Worm (Caenorhabditis elegans) whole organism, early embryonic: ENCODE data around the gene flcn-1.

Experiments used
- B0310.2 ChIP-seq: sonication (generic microtip); optimal IDR thresholded peaks from 2 replicates; lab custom pipeline; 2016; ENCODE audit warnings: mild to moderate bottlenecking, missing genetic modification characterization, missing compliant biosample characterization
- F13C5.2 ChIP-seq: sonication (generic microtip); optimal IDR thresholded peaks from 2 replicates; lab custom pipeline; 2017; ENCODE audit warnings: mild to moderate bottlenecking, missing genetic modification characterization, inconsistent platforms, missing compliant biosample characterization
- aly-1 ChIP-seq: sonication (generic microtip); optimal IDR thresholded peaks from 2 replicates; lab custom pipeline; 2016; ENCODE audit warnings: missing genetic modification characterization, missing compliant biosample characterization
- ama-1 ChIP-seq: fragments of 150-350 bp; optimal IDR thresholded peaks from 2 replicates; lab custom pipeline; 2014
- ceh-13 ChIP-seq: fragments of 200-800 bp; sonication (Bioruptor generic); optimal IDR thresholded peaks from 2 replicates; lab custom pipeline; 2018; ENCODE audit warnings: mild to moderate bottlenecking, missing genetic modification characterization, missing compliant biosample characterization
- ceh-36 ChIP-seq: sonication (generic microtip); optimal IDR thresholded peaks from 2 replicates; lab custom pipeline; 2016; ENCODE audit warnings: missing genetic modification characterization, inconsistent platforms, missing compliant biosample characterization
- ets-7 ChIP-seq: sonication (generic microtip); optimal IDR thresholded peaks from 2 replicates; lab custom pipeline; 2016; ENCODE audit warnings: missing genotype, missing genetic modification characterization, missing compliant biosample characterization
- flt-1 ChIP-seq: fragments of 200-800 bp; sonication (Bioruptor generic); IDR thresholded peaks from 2 replicates; pipeline ENCODE4 v1.3.6; 2022; ENCODE audit warnings: missing genetic modification characterization, missing compliant biosample characterization
- hmbx-1 ChIP-seq: sonication (generic microtip); optimal IDR thresholded peaks from 2 replicates; lab custom pipeline; 2016; ENCODE audit warnings: mild to moderate bottlenecking, missing genetic modification characterization, missing compliant biosample characterization
- hmg-4 ChIP-seq: fragments of 200-800 bp; sonication (Bioruptor generic); optimal IDR thresholded peaks from 2 replicates; lab custom pipeline; 2018; ENCODE audit warnings: mild to moderate bottlenecking, missing genetic modification characterization, missing compliant biosample characterization
- hnd-1 ChIP-seq: sonication (generic microtip); optimal IDR thresholded peaks from 2 replicates; lab custom pipeline; 2016; ENCODE audit warnings: missing genetic modification characterization, missing compliant biosample characterization
- pes-1 ChIP-seq: fragments of 200-800 bp; sonication (Bioruptor generic); IDR thresholded peaks from 2 replicates; pipeline ENCODE4 v1.3.6; 2022; ENCODE audit warnings: missing genetic modification reagents, missing genetic modification characterization, missing compliant biosample characterization
- scrt-1 ChIP-seq: fragments of 200-800 bp; sonication (Bioruptor generic); IDR thresholded peaks from 2 replicates; pipeline ENCODE4 v1.3.6; 2022; ENCODE audit warnings: missing genetic modification characterization, missing compliant biosample characterization
- sea-1 ChIP-seq: fragments of 200-800 bp; sonication (Bioruptor generic); conservative IDR thresholded peaks from 2 replicates; pipeline ENCODE4 v1.3.6; 2022; ENCODE audit warnings: missing genetic modification characterization, missing compliant biosample characterization
- tbx-11 ChIP-seq: fragments of 200-800 bp; sonication (Bioruptor generic); IDR thresholded peaks from 2 replicates; pipeline ENCODE4 v1.3.6; 2022; ENCODE audit warnings: missing genetic modification characterization, missing compliant biosample characterization
- tbx-37 ChIP-seq: fragments of 200-800 bp; sonication (Bioruptor generic); conservative IDR thresholded peaks from 2 replicates; pipeline ENCODE4 v1.3.6; 2022; ENCODE audit warnings: missing genetic modification reagents, missing genetic modification characterization, missing compliant biosample characterization
- tra-4 ChIP-seq: sonication (generic microtip); optimal IDR thresholded peaks from 2 replicates; lab custom pipeline; 2017; ENCODE audit warnings: missing genetic modification characterization, missing compliant biosample characterization

flcn-1 gene

DNA sequence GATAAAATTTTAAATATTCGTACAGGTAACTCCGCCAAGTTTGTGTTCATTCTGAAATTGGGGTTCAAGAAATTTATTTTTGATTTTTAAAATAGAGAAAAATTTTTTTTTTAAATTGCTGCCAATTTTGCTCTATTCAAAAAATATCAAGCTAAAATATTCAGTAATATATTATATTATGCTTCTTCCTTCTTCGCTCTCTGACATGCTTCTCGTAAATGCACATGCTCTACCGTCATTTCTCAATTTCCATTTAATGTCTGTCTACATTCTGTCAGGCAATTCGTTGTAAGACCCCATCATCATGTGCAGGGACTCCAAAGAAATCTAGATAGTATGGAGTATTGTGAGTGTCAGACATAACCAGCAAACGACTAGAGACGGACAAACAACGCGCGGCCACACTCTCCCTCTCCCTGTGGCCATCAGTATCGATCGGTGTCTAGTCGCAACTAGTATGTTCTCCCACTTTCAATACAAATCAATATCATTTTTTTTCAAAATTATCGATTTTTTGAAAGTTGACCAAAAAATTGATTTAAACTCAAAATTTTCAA, 22.8 kb downstream of the flcn-1 start, which contains the start of the genes malt-1 and ceh-38:
TSS of gene malt-1 (minus strand) at position 51 of the 557 bp plus-strand sequence.
TSS of gene ceh-38 (plus strand) at position 277 of the 557 bp plus-strand sequence.
- TF ChIP-seq ceh-36 (tag; lab: Kevin White, UChicago), result peak; percentile 48
- no peak for TF ChIP-seq tra-4 (tag; lab: Kevin White, UChicago)
- no peak for TF ChIP-seq B0310.2 (tag; lab: Kevin White, UChicago)
- TF ChIP-seq F13C5.2 (tag; lab: Kevin White, UChicago), result peak; percentile 67
- no peak for TF ChIP-seq hmbx-1 (tag; lab: Kevin White, UChicago)
- peak; percentile 55 for TF ChIP-seq hmg-4 (GFP tag; lab: Kevin White, UChicago)
- no peak for TF ChIP-seq ceh-13 (GFP tag; lab: Kevin White, UChicago)
- TF ChIP-seq flt-1 (GFP tag; lab: Robert Waterston, UW), result 0 out of 2 replicates have a peak, but pooled peaks have one; percentile 26

DNA sequence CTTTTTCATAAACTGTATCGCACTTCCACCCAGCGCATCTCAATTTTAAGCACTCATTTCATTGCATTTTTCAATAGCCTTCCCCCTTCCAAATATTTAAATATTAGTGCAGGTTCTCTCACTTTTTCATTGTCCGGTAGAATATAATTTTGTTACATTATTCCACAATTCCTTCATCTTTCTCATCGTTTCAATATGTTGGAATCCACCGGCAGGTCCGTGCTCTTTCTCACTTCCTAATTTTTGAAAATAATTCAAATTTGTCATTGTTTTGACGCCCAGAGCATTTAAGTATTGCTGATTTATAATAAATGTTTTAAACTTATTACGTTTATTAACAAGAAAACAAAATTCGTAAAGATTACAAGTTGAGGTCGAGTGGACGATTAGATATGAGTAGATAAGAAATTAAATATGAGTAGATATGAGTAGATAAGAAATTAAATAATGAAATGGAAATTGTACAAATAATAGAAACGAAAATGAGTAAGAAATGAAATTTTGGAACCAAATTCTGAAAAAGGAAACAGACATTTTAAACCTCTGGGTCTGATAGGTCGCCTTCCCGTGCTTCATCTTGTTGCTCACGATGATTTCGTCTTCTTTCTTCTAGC, 26.6 kb downstream of the flcn-1 start:
- no peak for TF ChIP-seq tbx-11 (GFP tag; lab: Robert Waterston, UW)
- TF ChIP-seq hmbx-1 (tag; lab: Kevin White, UChicago), result no peak
- TF ChIP-seq ceh-36 (tag; lab: Kevin White, UChicago), result no peak
- TF ChIP-seq hnd-1 (tag; lab: Kevin White, UChicago), result no peak
- TF ChIP-seq ets-7 (tag; lab: Kevin White, UChicago), result no peak
- no peak for TF ChIP-seq ceh-13 (GFP tag; lab: Kevin White, UChicago)
- no peak for TF ChIP-seq tbx-37 (GFP tag; lab: Robert Waterston, UW)
- TF ChIP-seq tra-4 (tag; lab: Kevin White, UChicago), result no peak
- TF ChIP-seq hmg-4 (GFP tag; lab: Kevin White, UChicago), result no peak
- no peak for TF ChIP-seq F13C5.2 (tag; lab: Kevin White, UChicago)
- no peak for TF ChIP-seq B0310.2 (tag; lab: Kevin White, UChicago)
- TF ChIP-seq pes-1, result no peak
- no peak for TF ChIP-seq sea-1 (GFP tag; lab: Robert Waterston, UW)
- TF ChIP-seq ama-1, result no peak
- no peak for TF ChIP-seq aly-1 (tag; lab: Kevin White, UChicago)
- no peak for TF ChIP-seq flt-1 (GFP tag; lab: Robert Waterston, UW)
- TF ChIP-seq scrt-1 (GFP tag; lab: Robert Waterston, UW), result no peak

DNA sequence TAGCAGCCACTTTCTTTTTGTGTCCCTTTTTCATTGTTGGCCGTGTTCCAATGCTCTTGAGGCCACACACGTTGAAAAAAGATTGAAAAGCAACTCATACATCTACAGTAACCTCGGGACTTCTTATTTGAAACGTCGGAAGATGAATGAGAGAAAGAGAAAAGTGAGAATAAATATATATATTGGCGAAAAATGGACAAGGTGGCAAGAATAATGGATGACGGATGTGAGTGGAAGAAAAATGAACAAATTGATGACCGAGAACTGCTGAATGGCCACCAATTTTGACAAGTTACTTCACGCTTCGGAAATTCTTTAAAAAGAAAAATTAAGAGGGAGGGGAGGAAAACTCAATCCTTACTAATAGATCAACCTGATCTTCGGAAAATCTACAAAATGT, 29.6 kb downstream of the flcn-1 start:
- no peak for TF ChIP-seq hmg-4 (GFP tag; lab: Kevin White, UChicago)
- TF ChIP-seq flt-1 (GFP tag; lab: Robert Waterston, UW), result no peak
- no peak for TF ChIP-seq hmbx-1 (tag; lab: Kevin White, UChicago)
- TF ChIP-seq tbx-37 (GFP tag; lab: Robert Waterston, UW), result no peak
- TF ChIP-seq tra-4 (tag; lab: Kevin White, UChicago), result no peak
- no peak for TF ChIP-seq aly-1 (tag; lab: Kevin White, UChicago)

DNA sequence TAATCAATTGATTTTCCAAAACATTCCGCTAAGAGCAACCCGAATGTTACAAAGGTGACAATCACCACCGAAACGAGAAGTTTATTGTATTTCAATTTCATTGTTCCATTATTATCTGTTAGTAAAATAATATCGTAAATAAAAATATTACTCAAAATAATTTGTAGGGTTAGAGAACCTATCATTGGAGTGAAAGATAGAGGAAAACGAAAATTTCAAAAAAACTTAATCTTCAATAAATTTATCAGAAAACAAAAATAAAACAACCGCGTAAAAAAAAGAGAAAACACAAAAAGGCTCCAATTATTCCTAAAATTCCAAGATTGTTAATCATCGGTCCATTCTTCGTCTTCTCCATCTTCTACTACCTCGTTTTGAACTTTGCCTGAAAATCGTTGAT, 37.0 kb downstream of the flcn-1 start, which contains the start of gene tra-2:
TSS of gene tra-2 (minus strand) at position 101 of the 400 bp plus-strand sequence.
- TF ChIP-seq hmg-4 (GFP tag; lab: Kevin White, UChicago) (no peak), ama-1 (no peak), ceh-36 (tag; lab: Kevin White, UChicago) (no peak), tra-4 (tag; lab: Kevin White, UChicago) (no peak), B0310.2 (tag; lab: Kevin White, UChicago) (no peak), F13C5.2 (tag; lab: Kevin White, UChicago) (no peak), flt-1 (GFP tag; lab: Robert Waterston, UW) (no peak), hnd-1 (tag; lab: Kevin White, UChicago) (no peak), aly-1 (tag; lab: Kevin White, UChicago) (no peak), tbx-37 (GFP tag; lab: Robert Waterston, UW) (no peak)

DNA sequence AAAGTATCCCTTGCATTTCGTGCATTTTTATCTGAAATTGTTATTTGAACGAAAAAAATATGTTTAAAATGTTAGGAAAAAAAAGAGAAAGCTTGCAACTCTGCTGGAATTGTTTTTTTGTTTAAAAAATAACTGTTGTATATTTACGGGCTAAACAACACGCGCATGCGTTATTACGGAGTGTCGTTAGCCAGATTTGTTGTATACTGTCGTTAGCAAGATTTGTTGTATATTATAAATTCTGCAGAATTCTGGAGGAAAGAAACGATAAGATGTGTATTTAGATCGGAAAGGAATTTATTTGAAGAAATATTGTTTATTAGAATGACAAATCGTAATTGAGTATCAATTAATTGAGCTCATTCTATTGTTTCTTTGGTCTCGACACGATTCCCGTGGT, 39.1 kb downstream of the flcn-1 start, which contains the start of gene eif-2Bgamma:
TSS of gene eif-2Bgamma (minus strand) at position 31 of the 400 bp plus-strand sequence.
- TF ChIP-seq sea-1 (GFP tag; lab: Robert Waterston, UW), result no peak

DNA sequence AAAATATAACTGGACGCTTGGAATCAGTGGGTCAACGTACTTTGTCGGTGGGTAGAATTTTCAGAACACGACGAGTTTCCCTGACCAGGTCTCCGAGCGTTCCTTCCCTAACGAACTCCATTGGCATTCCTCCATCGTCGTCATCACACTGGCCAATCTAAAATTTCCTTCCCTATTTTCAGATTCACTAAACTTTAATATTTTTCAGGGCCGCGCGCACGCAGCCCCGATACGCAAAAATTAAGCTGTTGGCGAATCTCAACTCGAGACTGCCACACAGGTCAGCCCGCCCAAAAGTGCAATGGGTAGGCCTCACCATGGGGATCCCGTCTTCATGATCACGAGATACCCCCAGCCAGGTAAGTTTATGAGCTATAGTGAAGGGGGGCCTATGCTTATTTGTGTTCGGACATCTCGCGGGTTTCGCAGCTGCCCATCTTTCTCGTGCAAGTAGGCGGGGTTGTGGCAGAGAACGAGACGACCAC, 39.7 kb downstream of the flcn-1 start:
- TF ChIP-seq tra-4 (tag; lab: Kevin White, UChicago), result peak; percentile 69
- 0 out of 2 replicates have a peak, but pooled peaks have one; percentile 30 for TF ChIP-seq tbx-11 (GFP tag; lab: Robert Waterston, UW)
- no peak for TF ChIP-seq ets-7 (tag; lab: Kevin White, UChicago)
- TF ChIP-seq B0310.2 (tag; lab: Kevin White, UChicago), result peak; percentile 50
- TF ChIP-seq flt-1 (GFP tag; lab: Robert Waterston, UW), result peak; percentile 45; the same call in 1 of the 2 replicates
- peak; percentile 34 for TF ChIP-seq ceh-13 (GFP tag; lab: Kevin White, UChicago)
- 0 out of 2 replicates have a peak, but pooled peaks have one; percentile 25 for TF ChIP-seq sea-1 (GFP tag; lab: Robert Waterston, UW)
- peak; percentile 89 for TF ChIP-seq ceh-36 (tag; lab: Kevin White, UChicago)
- peak; percentile 45 for TF ChIP-seq aly-1 (tag; lab: Kevin White, UChicago)
- no peak for TF ChIP-seq hnd-1 (tag; lab: Kevin White, UChicago)
- TF ChIP-seq ama-1, result peak; percentile 99
- TF ChIP-seq hmg-4 (GFP tag; lab: Kevin White, UChicago), result peak; percentile 94
- peak; percentile 77 for TF ChIP-seq pes-1
- TF ChIP-seq hmbx-1 (tag; lab: Kevin White, UChicago), result peak; percentile 45
- TF ChIP-seq scrt-1 (GFP tag; lab: Robert Waterston, UW), result peak; percentile 73; the same call in 1 of the 2 replicates
- TF ChIP-seq tbx-37 (GFP tag; lab: Robert Waterston, UW), result 0 out of 2 replicates have a peak, but pooled peaks have one; percentile 29
- TF ChIP-seq F13C5.2 (tag; lab: Kevin White, UChicago), result peak; percentile 34
